Worm (Caenorhabditis elegans) whole organism, early embryonic: ENCODE measurements around the gene F16F9.4.

ENCODE experiments used
- B0310.2 ChIP-seq: sonication (generic microtip); optimal IDR thresholded peaks from 2 replicates; lab custom pipeline; 2016; ENCODE audit warnings: mild to moderate bottlenecking, missing genetic modification characterization, missing compliant biosample characterization
- F13C5.2 ChIP-seq: sonication (generic microtip); optimal IDR thresholded peaks from 2 replicates; lab custom pipeline; 2017; ENCODE audit warnings: mild to moderate bottlenecking, missing genetic modification characterization, inconsistent platforms, missing compliant biosample characterization
- aly-1 ChIP-seq: sonication (generic microtip); optimal IDR thresholded peaks from 2 replicates; lab custom pipeline; 2016; ENCODE audit warnings: missing genetic modification characterization, missing compliant biosample characterization
- ama-1 ChIP-seq: fragments of 150-350 bp; optimal IDR thresholded peaks from 2 replicates; lab custom pipeline; 2014
- ceh-13 ChIP-seq: fragments of 200-800 bp; sonication (Bioruptor generic); optimal IDR thresholded peaks from 2 replicates; lab custom pipeline; 2018; ENCODE audit warnings: mild to moderate bottlenecking, missing genetic modification characterization, missing compliant biosample characterization
- ceh-36 ChIP-seq: sonication (generic microtip); optimal IDR thresholded peaks from 2 replicates; lab custom pipeline; 2016; ENCODE audit warnings: missing genetic modification characterization, inconsistent platforms, missing compliant biosample characterization
- ets-7 ChIP-seq: sonication (generic microtip); optimal IDR thresholded peaks from 2 replicates; lab custom pipeline; 2016; ENCODE audit warnings: missing genotype, missing genetic modification characterization, missing compliant biosample characterization
- flt-1 ChIP-seq: fragments of 200-800 bp; sonication (Bioruptor generic); IDR thresholded peaks from 2 replicates; pipeline ENCODE4 v1.3.6; 2022; ENCODE audit warnings: missing genetic modification characterization, missing compliant biosample characterization
- hmbx-1 ChIP-seq: sonication (generic microtip); optimal IDR thresholded peaks from 2 replicates; lab custom pipeline; 2016; ENCODE audit warnings: mild to moderate bottlenecking, missing genetic modification characterization, missing compliant biosample characterization
- hmg-4 ChIP-seq: fragments of 200-800 bp; sonication (Bioruptor generic); optimal IDR thresholded peaks from 2 replicates; lab custom pipeline; 2018; ENCODE audit warnings: mild to moderate bottlenecking, missing genetic modification characterization, missing compliant biosample characterization
- hnd-1 ChIP-seq: sonication (generic microtip); optimal IDR thresholded peaks from 2 replicates; lab custom pipeline; 2016; ENCODE audit warnings: missing genetic modification characterization, missing compliant biosample characterization
- pes-1 ChIP-seq: fragments of 200-800 bp; sonication (Bioruptor generic); IDR thresholded peaks from 2 replicates; pipeline ENCODE4 v1.3.6; 2022; ENCODE audit warnings: missing genetic modification reagents, missing genetic modification characterization, missing compliant biosample characterization
- scrt-1 ChIP-seq: fragments of 200-800 bp; sonication (Bioruptor generic); IDR thresholded peaks from 2 replicates; pipeline ENCODE4 v1.3.6; 2022; ENCODE audit warnings: missing genetic modification characterization, missing compliant biosample characterization
- sea-1 ChIP-seq: fragments of 200-800 bp; sonication (Bioruptor generic); conservative IDR thresholded peaks from 2 replicates; pipeline ENCODE4 v1.3.6; 2022; ENCODE audit warnings: missing genetic modification characterization, missing compliant biosample characterization
- tbx-11 ChIP-seq: fragments of 200-800 bp; sonication (Bioruptor generic); IDR thresholded peaks from 2 replicates; pipeline ENCODE4 v1.3.6; 2022; ENCODE audit warnings: missing genetic modification characterization, missing compliant biosample characterization
- tra-4 ChIP-seq: sonication (generic microtip); optimal IDR thresholded peaks from 2 replicates; lab custom pipeline; 2017; ENCODE audit warnings: missing genetic modification characterization, missing compliant biosample characterization

The F16F9.4 gene

DNA sequence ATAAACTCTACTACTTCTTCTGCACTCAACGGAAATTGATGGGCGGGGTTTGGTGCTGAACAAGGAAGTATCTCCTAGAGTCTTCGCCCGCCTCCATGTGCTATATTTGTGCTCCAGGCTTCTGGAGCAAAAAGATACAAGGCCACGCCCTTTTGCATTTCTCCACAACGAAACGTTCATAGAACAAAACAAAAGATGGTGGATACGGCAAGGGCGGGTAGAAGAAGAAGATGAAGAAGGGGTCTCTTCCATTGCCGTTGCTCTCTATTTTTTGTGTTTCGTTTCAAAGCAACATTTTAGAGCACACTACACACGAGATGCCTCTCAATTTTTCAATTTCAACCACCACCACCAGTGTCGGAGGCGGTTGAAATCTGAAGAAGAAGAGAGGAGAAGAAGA lies 13.1 kb upstream of the F16F9.4 start:
- no peak for TF ChIP-seq ama-1 (lab: Kevin White, UChicago)
- no peak for TF ChIP-seq ceh-13 (GFP tag; lab: Kevin White, UChicago)
- TF ChIP-seq ceh-36 (tag; lab: Kevin White, UChicago): no peak
- TF ChIP-seq scrt-1 (GFP tag; lab: Robert Waterston, UW): no peak

ce11 chrX:8475759-8476228 lies 12.6 kb upstream of the F16F9.4 start, which contains the start of gene nhr-14:
Gene nhr-14 (minus strand): TSS chrX:8476178.
- TF ChIP-seq ama-1 (lab: Kevin White, UChicago): no peak
- TF ChIP-seq scrt-1 (GFP tag; lab: Robert Waterston, UW): no peak
- TF ChIP-seq ceh-13 (GFP tag; lab: Kevin White, UChicago): no peak
- TF ChIP-seq aly-1 (tag; lab: Kevin White, UChicago): no peak

- TF ChIP-seq flt-1 (GFP tag; lab: Robert Waterston, UW) (no peak), scrt-1 (GFP tag; lab: Robert Waterston, UW) (no peak), aly-1 (tag; lab: Kevin White, UChicago) (no peak)
Observed at ce11 chrX:8475142-8475541, 12.0 kb upstream of the F16F9.4 start.

- TF ChIP-seq hnd-1: no peak
- TF ChIP-seq F13C5.2 (tag; lab: Kevin White, UChicago): no peak
Observed at ce11 chrX:8473468-8473867, 10.3 kb upstream of the F16F9.4 start.

ce11 chrX:8470126-8470772 lies 7.1 kb upstream of the F16F9.4 start, which contains the start of gene mec-10:
Gene mec-10 (minus strand): TSS chrX:8470314.
- no peak for TF ChIP-seq aly-1 (tag; lab: Kevin White, UChicago)
- TF ChIP-seq sea-1 (GFP tag; lab: Robert Waterston, UW): no peak
- TF ChIP-seq flt-1 (GFP tag; lab: Robert Waterston, UW): no peak
- TF ChIP-seq hnd-1: no peak
- TF ChIP-seq pes-1 (GFP tag; lab: Robert Waterston, UW): no peak
- no peak for TF ChIP-seq B0310.2 (tag; lab: Kevin White, UChicago)
- no peak for TF ChIP-seq hmg-4 (GFP tag; lab: Kevin White, UChicago)
- TF ChIP-seq scrt-1 (GFP tag; lab: Robert Waterston, UW): no peak
- TF ChIP-seq F13C5.2 (tag; lab: Kevin White, UChicago): no peak
- TF ChIP-seq tbx-11 (GFP tag; lab: Robert Waterston, UW): no peak
- no peak for TF ChIP-seq ets-7

DNA sequence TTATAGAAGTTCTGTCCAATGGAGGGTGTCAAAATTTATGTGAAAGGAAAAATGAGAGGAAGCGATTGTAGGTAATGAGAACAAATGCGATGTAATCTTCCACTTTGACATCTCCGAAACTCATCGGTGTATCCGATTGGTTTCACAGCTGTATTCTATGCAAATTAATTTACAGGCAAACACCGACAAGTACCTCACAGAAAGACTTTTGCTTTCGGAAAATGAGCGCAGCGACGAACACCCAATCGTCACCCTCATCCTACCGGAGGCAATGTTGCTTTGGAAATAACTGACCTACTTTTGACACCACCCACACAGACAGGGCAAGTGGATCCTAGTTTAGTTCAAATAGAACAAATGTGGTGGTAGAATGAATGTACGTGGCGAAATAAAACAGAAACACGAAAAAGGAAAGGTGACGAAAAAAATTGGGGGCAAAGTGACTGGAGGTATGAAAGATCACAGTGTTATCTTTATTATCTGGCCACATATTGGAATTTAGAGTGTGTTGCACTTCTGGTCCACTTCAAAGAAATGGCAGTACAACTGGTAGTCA lies 807 bp upstream of the F16F9.4 start:
- TF ChIP-seq hnd-1: no peak

- no peak for TF ChIP-seq aly-1 (tag; lab: Kevin White, UChicago)
- TF ChIP-seq ets-7: no peak
- no peak for TF ChIP-seq tbx-11 (GFP tag; lab: Robert Waterston, UW)
- TF ChIP-seq F13C5.2 (tag; lab: Kevin White, UChicago): no peak
- no peak for TF ChIP-seq hmg-4 (GFP tag; lab: Kevin White, UChicago)
- TF ChIP-seq flt-1 (GFP tag; lab: Robert Waterston, UW): no peak
- TF ChIP-seq hmbx-1 (tag; lab: Kevin White, UChicago): no peak
- TF ChIP-seq sea-1 (GFP tag; lab: Robert Waterston, UW): no peak
- no peak for TF ChIP-seq pes-1 (GFP tag; lab: Robert Waterston, UW)
Observed at ce11 chrX:8460958-8461357, 2.2 kb downstream of the F16F9.4 start.

ce11 chrX:8459789-8460188 lies 3.4 kb downstream of the F16F9.4 start:
- TF ChIP-seq tbx-11 (GFP tag; lab: Robert Waterston, UW) (no peak), flt-1 (GFP tag; lab: Robert Waterston, UW) (no peak), ceh-36 (tag; lab: Kevin White, UChicago) (no peak), sea-1 (GFP tag; lab: Robert Waterston, UW) (no peak), ceh-13 (GFP tag; lab: Kevin White, UChicago) (no peak), scrt-1 (GFP tag; lab: Robert Waterston, UW) (no peak), tra-4 (no peak), F13C5.2 (tag; lab: Kevin White, UChicago) (no peak), hmbx-1 (tag; lab: Kevin White, UChicago) (no peak), ets-7 (no peak), hnd-1 (no peak)

- no peak for TF ChIP-seq ets-7
Observed at ce11 chrX:8457314-8457713, 5.8 kb downstream of the F16F9.4 start, which contains the start of gene F16F9.3. Gene F16F9.3 (plus strand): TSS chrX:8457614.
